Fruit fly (Drosophila melanogaster): ENCODE results near the gene CG17211.

- TF ChIP-seq CTCF (optimal IDR thresholded peaks at IDR 0.05) = no peak
- no peak for TF ChIP-seq CG8478 (optimal IDR thresholded peaks at IDR 0.05)
These were observed 48.3 kb upstream of the CG17211 start for dm6 chr2L:12065683-12066386.

All from S2 (cell line).